Worm (Caenorhabditis elegans) whole organism, late embryonic: Measurements from ENCODE around the gene C01G5.7.

ENCODE experiments used
- C08G9.2 ChIP-seq: sonication (generic microtip); optimal IDR thresholded peaks from 2 replicates; lab custom pipeline; 2016; ENCODE audit warnings: mild to moderate bottlenecking, missing genetic modification characterization, moderate library complexity, missing compliant biosample characterization
- F13H6.1 ChIP-seq: sonication (generic microtip); optimal IDR thresholded peaks from 2 replicates; lab custom pipeline; 2016; ENCODE audit warnings: missing genetic modification characterization, missing compliant biosample characterization
- K09A11.1 ChIP-seq: sonication (generic microtip); optimal IDR thresholded peaks from 2 replicates; lab custom pipeline; 2017; ENCODE audit warnings: antibody characterized with exemption, mild to moderate bottlenecking, missing genetic modification characterization, missing compliant biosample characterization; ENCODE audit not compliant: insufficient read depth
- ceh-48 ChIP-seq: sonication (generic microtip); optimal IDR thresholded peaks from 2 replicates; lab custom pipeline; 2016; ENCODE audit warnings: missing genetic modification characterization, inconsistent platforms, missing compliant biosample characterization
- ceh-6 ChIP-seq: fragments of 200-800 bp; sonication (Bioruptor generic); optimal IDR thresholded peaks from 2 replicates; lab custom pipeline; 2018; ENCODE audit warnings: mild to moderate bottlenecking, missing genetic modification characterization, missing compliant biosample characterization
- ceh-9 ChIP-seq: sonication (generic microtip); optimal IDR thresholded peaks from 2 replicates; lab custom pipeline; 2016; ENCODE audit warnings: mild to moderate bottlenecking, missing genetic modification characterization, inconsistent platforms, missing compliant biosample characterization
- eyg-1 ChIP-seq: sonication (generic microtip); optimal IDR thresholded peaks from 2 replicates; lab custom pipeline; 2016; ENCODE audit warnings: missing genotype, missing genetic modification characterization, missing compliant biosample characterization
- mec-3 ChIP-seq: sonication (generic microtip); optimal IDR thresholded peaks from 2 replicates; lab custom pipeline; 2016; ENCODE audit warnings: borderline replicate concordance, missing genetic modification characterization, missing compliant biosample characterization
- nhr-11 ChIP-seq: fragments of 150-350 bp; optimal IDR thresholded peaks from 2 replicates; lab custom pipeline; 2014; ENCODE audit warnings: missing biosample characterization, missing genetic modification characterization
- pag-3 ChIP-seq: sonication (generic microtip); optimal IDR thresholded peaks from 2 replicates; lab custom pipeline; 2016; ENCODE audit warnings: missing compliant biosample characterization, missing genetic modification characterization, borderline replicate concordance
- pqm-1 ChIP-seq: sonication (generic microtip); optimal IDR thresholded peaks from 2 replicates; lab custom pipeline; 2016; ENCODE audit warnings: missing genetic modification characterization, missing compliant biosample characterization
- unc-3 ChIP-seq, 2 experiments: fragments of 200-800 bp in 1 of 2; sonication (Bioruptor generic) in 1 of 2; sonication (generic microtip) in 1 of 2; conservative IDR thresholded peaks in 1 of 2; optimal IDR thresholded peaks in 1 of 2; 2 replicates each; pipeline versions ENCODE4 v1.3.6 to Lab custom; 2016 to 2022; ENCODE audit warnings: missing compliant biosample characterization in 2 of 2, missing genetic modification characterization in 2 of 2, missing genetic modification reagents in 1 of 2

- TF ChIP-seq ceh-6 (GFP tag; lab: Kevin White, UChicago) = no peak
- no peak for TF ChIP-seq eyg-1 (tag; lab: Kevin White, UChicago)
- TF ChIP-seq unc-3 (GFP tag; conservative IDR thresholded peaks at IDR 0.05; lab: Robert Waterston, UW) = no peak
- no peak for TF ChIP-seq unc-3 (tag; optimal IDR thresholded peaks at IDR 0.05; lab: Kevin White, UChicago)
- no peak for TF ChIP-seq K09A11.1 (tag; lab: Kevin White, UChicago)
- no peak for TF ChIP-seq nhr-11 (tag; lab: Kevin White, UChicago)
- TF ChIP-seq ceh-9 = no peak
- no peak for TF ChIP-seq pqm-1 (tag; lab: Kevin White, UChicago)
- TF ChIP-seq C08G9.2 (tag; lab: Kevin White, UChicago) = no peak
- TF ChIP-seq mec-3 (tag; lab: Kevin White, UChicago) = no peak
- TF ChIP-seq F13H6.1 (tag; lab: Kevin White, UChicago) = no peak
- TF ChIP-seq pag-3 (tag; lab: Kevin White, UChicago) = no peak
- TF ChIP-seq ceh-48 = no peak
These were observed 17.9 kb downstream of the C01G5.7 start, which contains the start of gene C01G5.3 for ce11 chrIV:6535908-6536307.
